Worm (Caenorhabditis elegans): Measurements from ENCODE around the gene C48D1.5.

DNA sequence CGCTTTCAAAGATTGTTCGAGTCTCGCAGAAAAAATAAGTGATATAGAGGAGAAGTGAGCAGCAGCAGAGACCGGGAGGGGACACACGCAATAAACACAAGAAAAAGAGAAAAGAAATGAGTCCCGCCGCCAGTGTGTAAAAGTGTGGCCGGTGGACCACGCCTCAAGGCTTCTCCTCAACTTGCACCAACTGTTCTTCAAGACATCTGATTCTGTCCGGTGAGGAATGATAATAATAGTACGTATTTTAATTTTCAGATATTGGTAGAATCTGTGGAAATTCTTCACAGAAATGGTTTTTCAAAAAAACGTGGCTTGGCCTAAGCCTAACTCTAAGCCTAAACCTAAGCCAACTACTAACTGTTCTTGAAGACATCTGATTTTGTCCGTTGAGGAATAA is 42.5 kb upstream of the C48D1.5 start, which contains the start of gene lev-1:
- TF ChIP-seq hmbx-1 (tag; optimal IDR thresholded peaks at IDR 0.05) (no peak), ama-1 (optimal IDR thresholded peaks at IDR 0.05) (no peak), ceh-13 (GFP tag; optimal IDR thresholded peaks at IDR 0.05) (no peak), hmg-4 (GFP tag; optimal IDR thresholded peaks at IDR 0.05) (no peak), B0310.2 (tag; optimal IDR thresholded peaks at IDR 0.05) (no peak)

Data from whole organism, early embryonic.